Fruit fly (Drosophila melanogaster) whole organism, embryonic: ENCODE data around the gene Neurl4.

Experiments
- Awh ChIP-seq: fragments of 200-800 bp; sonication (Bioruptor generic); IDR thresholded peaks from 2 replicates; pipeline ENCODE4, ENCODE4 v1.3.6; 2022; ENCODE audit warnings: missing biosample characterization, missing genetic modification characterization
- BEAF-32 ChIP-seq: fragments of 200-800 bp; sonication (Bioruptor generic); optimal IDR thresholded peaks from 3 replicates; lab custom pipeline; 2017; ENCODE audit warnings: missing biosample characterization, missing genetic modification characterization, mild to moderate bottlenecking, moderate library complexity, missing genetic modification reagents
- Bgb ChIP-seq: fragments of 200-800 bp; sonication (Bioruptor generic); IDR thresholded peaks from 2 replicates; pipeline ENCODE4 v1.3.6; 2022; ENCODE audit warnings: missing biosample characterization, missing genetic modification characterization; ENCODE audit not compliant: partially characterized antibody
- Blimp-1 ChIP-seq: fragments of 200-800 bp; sonication (Bioruptor generic); optimal IDR thresholded peaks from 3 replicates; lab custom pipeline; 2018; ENCODE audit warnings: missing biosample characterization, missing genetic modification characterization, mild to moderate bottlenecking, moderate library complexity, missing genetic modification reagents
- BtbVII ChIP-seq: fragments of 200-800 bp; sonication (Bioruptor generic); optimal IDR thresholded peaks from 3 replicates; lab custom pipeline; 2017; ENCODE audit warnings: missing biosample characterization, mild to moderate bottlenecking, missing genetic modification characterization
- CG10147 ChIP-seq: fragments of 200-800 bp; sonication (Bioruptor generic); optimal IDR thresholded peaks from 2 replicates; lab custom pipeline; 2019; ENCODE audit warnings: missing biosample characterization, mild to moderate bottlenecking, missing genetic modification characterization, moderate library complexity
- CG11456 ChIP-seq: fragments of 200-800 bp; sonication (Bioruptor generic); IDR thresholded peaks from 3 replicates; pipeline ENCODE4 v1.3.6; 2022; ENCODE audit warnings: missing biosample characterization, missing genetic modification characterization
- CG1233 ChIP-seq: fragments of 200-800 bp; sonication (Bioruptor generic); optimal IDR thresholded peaks from 4 replicates; lab custom pipeline; 2018; ENCODE audit warnings: missing biosample characterization, mild to moderate bottlenecking, missing genetic modification characterization
- CG14710 ChIP-seq: fragments of 200-800 bp; sonication (Bioruptor generic); optimal IDR thresholded peaks from 3 replicates; lab custom pipeline; 2019; ENCODE audit warnings: missing biosample characterization, mild to moderate bottlenecking, missing genetic modification characterization, moderate library complexity
- CG15073 ChIP-seq: fragments of 200-800 bp; sonication (Bioruptor generic); optimal IDR thresholded peaks from 2 replicates; lab custom pipeline; 2016; ENCODE audit warnings: missing biosample characterization, missing genetic modification characterization
- CG17385 ChIP-seq: fragments of 200-800 bp; sonication (Bioruptor generic); optimal IDR thresholded peaks from 3 replicates; lab custom pipeline; 2018; ENCODE audit warnings: missing biosample characterization, mild to moderate bottlenecking, missing genetic modification characterization
- CG18599 ChIP-seq: fragments of 200-800 bp; sonication (Bioruptor generic); optimal IDR thresholded peaks from 3 replicates; lab custom pipeline; 2017; ENCODE audit warnings: missing biosample characterization, missing genetic modification characterization, mild to moderate bottlenecking, moderate library complexity, missing genetic modification reagents
- CG18619 ChIP-seq: fragments of 200-800 bp; sonication (Bioruptor generic); optimal IDR thresholded peaks from 3 replicates; lab custom pipeline; 2017; ENCODE audit warnings: missing biosample characterization, mild to moderate bottlenecking, missing genetic modification characterization
- CG2116 ChIP-seq: fragments of 200-800 bp; sonication (Bioruptor generic); optimal IDR thresholded peaks from 3 replicates; lab custom pipeline; 2018; ENCODE audit warnings: missing biosample characterization, mild to moderate bottlenecking, missing genetic modification characterization
- CG3065 ChIP-seq: fragments of 200-800 bp; sonication (Bioruptor generic); optimal IDR thresholded peaks from 2 replicates; lab custom pipeline; 2016; ENCODE audit warnings: missing biosample characterization, missing genetic modification characterization
- CG4328 ChIP-seq: fragments of 200-800 bp; sonication (Bioruptor generic); optimal IDR thresholded peaks from 3 replicates; lab custom pipeline; 2017; ENCODE audit warnings: missing biosample characterization, missing genetic modification reagents, missing genetic modification characterization
- CG4360 ChIP-seq: fragments of 200-800 bp; sonication (Bioruptor generic); IDR thresholded peaks from 2 replicates; pipeline ENCODE4 v1.3.6; 2022; ENCODE audit warnings: missing biosample characterization, missing genetic modification characterization
- CG6683 ChIP-seq: fragments of 200-800 bp; sonication (Bioruptor generic); optimal IDR thresholded peaks from 2 replicates; lab custom pipeline; 2017; ENCODE audit warnings: missing biosample characterization, mild to moderate bottlenecking, missing genetic modification characterization, missing genetic modification reagents
- CG7839 ChIP-seq: fragments of 200-800 bp; sonication (Bioruptor generic); optimal IDR thresholded peaks from 3 replicates; lab custom pipeline; 2018; ENCODE audit warnings: missing biosample characterization, mild to moderate bottlenecking, missing genetic modification characterization, moderate library complexity
- CG8089 ChIP-seq: fragments of 200-800 bp; sonication (Bioruptor generic); optimal IDR thresholded peaks from 3 replicates; lab custom pipeline; 2016; ENCODE audit warnings: missing biosample characterization, missing genetic modification characterization
- CG8924 ChIP-seq: fragments of 200-800 bp; optimal IDR thresholded peaks from 3 replicates; lab custom pipeline; 2019; ENCODE audit warnings: missing biosample characterization, mild to moderate bottlenecking, missing genetic modification characterization, moderate library complexity
- CG9797 ChIP-seq: fragments of 200-800 bp; sonication (Bioruptor generic); optimal IDR thresholded peaks from 3 replicates; lab custom pipeline; 2018; ENCODE audit warnings: missing biosample characterization, mild to moderate bottlenecking, missing genetic modification characterization
- CG9932 ChIP-seq: fragments of 200-800 bp; sonication (Bioruptor generic); IDR thresholded peaks from 2 replicates; pipeline ENCODE4 v1.3.6; 2022; ENCODE audit warnings: missing biosample characterization, missing genetic modification characterization
- Dll ChIP-seq: fragments of 200-800 bp; sonication (Bioruptor generic); IDR thresholded peaks from 4 replicates; pipeline ENCODE4 v1.3.6; 2022; ENCODE audit warnings: missing biosample characterization, missing genetic modification characterization; ENCODE audit not compliant: partially characterized antibody
- Eip74EF ChIP-seq, 2 experiments: fragments of 200-800 bp in 1 of 2; fragments of >200 bp in 1 of 2; sonication (Bioruptor generic) in 1 of 2; optimal IDR thresholded peaks; 2 replicates each; lab custom pipeline; 2017 to 2019; ENCODE audit warnings: missing biosample characterization in 2 of 2, missing genetic modification characterization in 2 of 2, mild to moderate bottlenecking in 1 of 2, moderate library complexity in 1 of 2
- H2.0 ChIP-seq: fragments of 200-800 bp; sonication (Bioruptor generic); IDR thresholded peaks from 2 replicates; pipeline ENCODE4 v1.3.6; 2022; ENCODE audit warnings: missing biosample characterization, missing genetic modification characterization
- HLH4C ChIP-seq: fragments of 200-800 bp; sonication (Bioruptor generic); IDR thresholded peaks from 3 replicates; pipeline ENCODE4 v1.3.6; 2022; ENCODE audit warnings: missing biosample characterization, missing genetic modification characterization; ENCODE audit not compliant: partially characterized antibody
- HmgD ChIP-seq: fragments of 200-800 bp; sonication (Bioruptor generic); optimal IDR thresholded peaks from 3 replicates; lab custom pipeline; 2016; ENCODE audit warnings: missing biosample characterization, missing genetic modification characterization
- Hr78 ChIP-seq, 2 experiments: fragments of 200-800 bp in 1 of 2; fragments of >200 bp in 1 of 2; sonication (Bioruptor generic) in 1 of 2; optimal IDR thresholded peaks; 2 replicates each; lab custom pipeline; 2017 to 2019; ENCODE audit warnings: missing biosample characterization in 2 of 2, missing genetic modification characterization in 2 of 2, mild to moderate bottlenecking in 1 of 2, moderate library complexity in 1 of 2
- Mad ChIP-seq: fragments of 200-800 bp; sonication (Bioruptor generic); optimal IDR thresholded peaks from 2 replicates; lab custom pipeline; 2016; ENCODE audit warnings: missing biosample characterization, missing genetic modification characterization
- NC2β ChIP-seq: fragments of 200-800 bp; sonication (Bioruptor generic); optimal IDR thresholded peaks from 2 replicates; lab custom pipeline; 2016; ENCODE audit warnings: missing biosample characterization, missing genetic modification characterization
- Sox100B ChIP-seq: fragments of 200-800 bp; sonication (Bioruptor generic); optimal IDR thresholded peaks from 3 replicates; lab custom pipeline; 2018; ENCODE audit warnings: missing biosample characterization, mild to moderate bottlenecking, missing genetic modification characterization
- chinmo ChIP-seq: fragments of 200-800 bp; sonication (Bioruptor generic); IDR thresholded peaks from 4 replicates; pipeline ENCODE4 v1.3.6; 2022; ENCODE audit warnings: missing biosample characterization, missing genetic modification characterization; ENCODE audit not compliant: partially characterized antibody
- danr ChIP-seq: fragments of 200-800 bp; sonication (Bioruptor generic); IDR thresholded peaks from 2 replicates; pipeline ENCODE4 v1.3.6; 2022; ENCODE audit warnings: missing biosample characterization, missing genetic modification characterization
- dmrt11E ChIP-seq: fragments of 200-800 bp; sonication (Bioruptor generic); optimal IDR thresholded peaks from 3 replicates; lab custom pipeline; 2018; ENCODE audit warnings: missing biosample characterization, mild to moderate bottlenecking, missing genetic modification characterization, moderate library complexity
- fd96Cb ChIP-seq: fragments of 200-800 bp; sonication (Bioruptor generic); optimal IDR thresholded peaks from 2 replicates; lab custom pipeline; 2018; ENCODE audit warnings: missing biosample characterization, mild to moderate bottlenecking, missing genetic modification characterization, moderate library complexity
- gcm2 ChIP-seq: fragments of 200-800 bp; sonication (Bioruptor generic); optimal IDR thresholded peaks from 2 replicates; lab custom pipeline; 2016; ENCODE audit warnings: missing biosample characterization, missing genetic modification characterization
- hb ChIP-seq: fragments of 200-800 bp; sonication (Bioruptor generic); IDR thresholded peaks from 3 replicates; pipeline ENCODE4 v1.3.6; 2022; ENCODE audit warnings: missing biosample characterization, missing genetic modification characterization; ENCODE audit not compliant: partially characterized antibody
- ind ChIP-seq: fragments of 200-800 bp; sonication (Bioruptor generic); optimal IDR thresholded peaks from 3 replicates; lab custom pipeline; 2016; ENCODE audit warnings: missing biosample characterization, missing genetic modification characterization
- jing ChIP-seq: fragments of 200-800 bp; sonication (Bioruptor generic); optimal IDR thresholded peaks from 2 replicates; lab custom pipeline; 2018; ENCODE audit warnings: missing biosample characterization, mild to moderate bottlenecking, missing genetic modification characterization
- maf-S ChIP-seq: fragments of 200-800 bp; sonication (Bioruptor generic); optimal IDR thresholded peaks from 2 replicates; lab custom pipeline; 2016; ENCODE audit warnings: missing biosample characterization, missing genetic modification characterization
- mld ChIP-seq: fragments of 200-800 bp; sonication (Bioruptor generic); IDR thresholded peaks from 3 replicates; pipeline ENCODE4 v1.3.6; 2022; ENCODE audit warnings: missing biosample characterization, missing genetic modification characterization; ENCODE audit not compliant: partially characterized antibody
- pho ChIP-seq: fragments of 200-800 bp; sonication (Bioruptor generic); optimal IDR thresholded peaks from 2 replicates; lab custom pipeline; 2016; ENCODE audit warnings: missing biosample characterization, missing genetic modification characterization
- pum ChIP-seq: fragments of 200-800 bp; sonication (Bioruptor generic); optimal IDR thresholded peaks from 2 replicates; lab custom pipeline; 2016; ENCODE audit warnings: missing biosample characterization, missing genetic modification characterization
- sens ChIP-seq: fragments of 200-800 bp; sonication (Bioruptor generic); peaks from one replicate; lab custom pipeline; 2016; ENCODE audit warnings: missing biosample characterization, missing genetic modification characterization
- so ChIP-seq: fragments of 200-800 bp; sonication (Bioruptor generic); IDR thresholded peaks from 3 replicates; pipeline ENCODE4 v1.3.6; 2022; ENCODE audit warnings: missing biosample characterization, missing genetic modification characterization
- tx ChIP-seq: fragments of 200-800 bp; sonication (Bioruptor generic); optimal IDR thresholded peaks from 2 replicates; lab custom pipeline; 2016; ENCODE audit warnings: missing biosample characterization, missing genetic modification characterization
- zen ChIP-seq: fragments of 200-800 bp; sonication (Bioruptor generic); optimal IDR thresholded peaks from 3 replicates; lab custom pipeline; 2018; ENCODE audit warnings: missing biosample characterization, mild to moderate bottlenecking, missing genetic modification characterization, moderate library complexity
- zfh1 ChIP-seq: fragments of 200-800 bp; sonication (Bioruptor generic); IDR thresholded peaks from 3 replicates; pipeline ENCODE4 v1.3.6; 2022; ENCODE audit warnings: missing biosample characterization, missing genetic modification characterization

Neurl4 gene

DNA sequence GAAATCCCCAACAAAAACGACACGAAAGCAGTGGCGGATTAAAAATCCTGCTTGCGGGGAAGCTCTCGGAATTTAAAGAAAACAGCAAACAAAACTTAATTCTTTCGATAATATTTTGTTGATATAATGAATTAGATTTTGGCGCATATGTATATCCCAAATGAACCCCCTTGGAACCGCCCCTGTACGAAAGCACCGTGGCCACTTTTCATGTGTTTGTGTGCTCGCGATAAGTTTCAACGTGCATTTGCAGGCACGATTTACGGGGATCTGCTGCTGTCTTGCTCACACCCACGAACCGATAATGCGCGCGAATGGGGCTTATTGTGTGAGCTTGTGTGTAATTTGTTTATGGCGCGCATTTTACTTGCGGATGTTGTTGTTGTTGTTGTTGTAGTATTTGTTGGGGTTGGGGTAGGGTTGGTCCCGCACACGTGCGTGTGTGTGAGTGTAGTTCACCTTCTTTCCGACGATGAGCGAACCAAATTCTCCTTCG lies 44.7 kb downstream of the Neurl4 start (continued):
- TF ChIP-seq Hr78 (GFP tag; optimal IDR thresholded peaks at IDR 0.05; lab: Kevin White, UChicago) (peak in 1 of 2 experiments; percentile 82), tx (GFP tag; lab: Kevin White, UChicago) (peak; percentile 94), CG8089 (GFP tag; lab: Kevin White, UChicago) (peak; percentile 91), CG6683 (peak; percentile 84), pho (GFP tag; lab: Kevin White, UChicago) (peak; percentile 94), jing (GFP tag; lab: Kevin White, UChicago) (peak; percentile 93), CG8924 (tag; lab: Kevin White, UChicago) (peak; percentile 94), CG4360 (peak; percentile 91), Eip74EF (GFP tag; optimal IDR thresholded peaks at IDR 0.05; lab: Kevin White, UChicago) (peak in 1 of 2 experiments; percentile 91), CG4328 (peak; percentile 92), CG18599 (peak; percentile 96), gcm2 (peak; percentile 94), Sox100B (GFP tag; lab: Kevin White, UChicago) (peak; percentile 93), CG3065 (GFP tag; lab: Kevin White, UChicago) (peak; percentile 75), zfh1 (peak; percentile 94), CG2116 (GFP tag; lab: Kevin White, UChicago) (peak; percentile 58), CG10147 (GFP tag; lab: Kevin White, UChicago) (peak; percentile 88), CG18619 (GFP tag; lab: Kevin White, UChicago) (peak; percentile 94), dmrt11E (tag; lab: Kevin White, UChicago) (peak; percentile 67), Dll (no peak), HLH4C (GFP tag; lab: Robert Waterston, UW) (no peak), pum (peak; percentile 96), ind (GFP tag; lab: Kevin White, UChicago) (peak; percentile 97), CG14710 (tag; lab: Kevin White, UChicago) (peak; percentile 85), BEAF-32 (GFP tag; lab: Kevin White, UChicago) (peak; percentile 23), Mad (GFP tag; lab: Kevin White, UChicago) (peak; percentile 95), fd96Cb (tag; lab: Kevin White, UChicago) (peak; percentile 97), Awh (GFP tag; lab: Robert Waterston, UW) (peak; percentile 87), CG11456 (GFP tag; lab: Robert Waterston, UW) (peak; percentile 88), HmgD (GFP tag; lab: Kevin White, UChicago) (peak; percentile 87), danr (GFP tag; lab: Robert Waterston, UW) (peak; percentile 89), maf-S (GFP tag; lab: Kevin White, UChicago) (peak; percentile 92), H2.0 (GFP tag; lab: Robert Waterston, UW) (peak; percentile 97), mld (GFP tag; lab: Robert Waterston, UW) (no peak), CG9932 (GFP tag; lab: Robert Waterston, UW) (peak; percentile 94), CG17385 (peak; percentile 91), so (GFP tag; lab: Robert Waterston, UW) (peak; percentile 95), zen (tag; lab: Kevin White, UChicago) (peak; percentile 87), Bgb (peak; percentile 55; the same call in 1 of the 2 replicates), CG1233 (GFP tag; lab: Kevin White, UChicago) (peak; percentile 93), chinmo (GFP tag; lab: Robert Waterston, UW) (peak; percentile 100), CG7839 (tag; lab: Kevin White, UChicago) (peak; percentile 96), sens (GFP tag; lab: Kevin White, UChicago) (peak; percentile 99), CG15073 (peak; percentile 75), hb (GFP tag; lab: Robert Waterston, UW) (no peak), Blimp-1 (GFP tag; lab: Kevin White, UChicago) (peak; percentile 94), NC2β (peak; percentile 92), BtbVII (GFP tag; lab: Kevin White, UChicago) (peak; percentile 92), CG9797 (GFP tag; lab: Kevin White, UChicago) (peak; percentile 37)
